Worm (Caenorhabditis elegans): ENCODE measurements around the gene sluh-7.
A peak's percentile ranks its signal among the peaks of the same experiment; 100 is the strongest.
"Not testable (repeated sequence)": the region's sequence is repeated elsewhere in the genome, so short reads cannot be mapped to it uniquely, and the experiment has no call there.

The sluh-7 gene

DNA sequence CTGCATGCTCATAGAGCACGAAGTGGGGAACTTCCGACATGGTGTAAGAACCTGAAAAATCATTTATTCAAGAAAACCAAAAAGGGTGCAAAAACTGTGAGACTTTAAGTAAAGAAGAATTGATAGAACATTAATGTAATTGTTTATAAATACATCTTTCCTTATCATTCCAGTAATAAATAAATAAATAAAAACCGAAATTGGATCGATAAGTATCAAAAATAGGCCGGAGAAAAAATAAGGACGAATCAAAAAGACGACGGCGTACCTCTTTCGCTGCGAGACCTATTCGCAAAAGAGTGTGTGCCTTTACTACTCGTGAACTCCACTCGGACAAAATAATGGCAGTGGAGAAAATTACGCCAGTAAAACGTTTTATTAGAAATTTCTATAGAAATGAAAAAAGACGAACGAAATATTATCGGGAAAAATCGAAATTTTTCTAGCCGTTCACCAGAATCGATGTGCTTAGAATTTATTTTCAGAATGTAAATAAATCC, 2.6 kb downstream of the sluh-7 start, which contains the start of gene nol-56 (continued):
- TF ChIP-seq T20F7.1 (GFP tag; optimal IDR thresholded peaks at IDR 0.05) = peak; percentile 77

DNA sequence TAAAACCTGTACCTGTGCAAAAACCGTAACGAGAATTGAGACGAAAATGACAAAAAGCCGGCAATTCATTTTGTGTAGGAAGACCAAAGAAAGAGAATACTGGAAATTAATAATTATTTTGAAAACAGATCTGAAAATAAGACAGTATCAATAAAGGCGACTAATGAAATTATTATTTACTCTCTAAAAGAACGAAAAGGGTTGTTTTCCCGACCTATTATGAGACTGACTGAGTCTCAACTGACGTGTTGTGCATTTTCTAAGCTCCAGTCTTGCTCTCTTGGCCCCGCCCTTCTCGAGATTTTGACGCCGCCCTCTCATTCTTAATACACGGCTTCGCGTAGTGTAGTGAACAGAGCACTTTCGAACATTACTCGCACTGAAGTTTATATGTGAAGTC, 5.6 kb downstream of the sluh-7 start, which contains the start of gene K07C5.9:
Gene K07C5.9, minus strand, starts transcription at position 101 of the 400 bp plus-strand sequence.
- 0 out of 2 replicates have a peak, but pooled peaks have one; percentile 10 for TF ChIP-seq lin-38 (GFP tag; IDR thresholded peaks at IDR 0.05)
- TF ChIP-seq mes-2 (tag; optimal IDR thresholded peaks at IDR 0.05; ENCODE audit: poor library complexity, severe bottlenecking) = peak; percentile 8
- no peak for TF ChIP-seq daf-16 (GFP tag; optimal IDR thresholded peaks at IDR 0.05)
- TF ChIP-seq daf-16 (tag; optimal IDR thresholded peaks at IDR 0.05) = peak; percentile 25
- no peak for TF ChIP-seq spr-3 (GFP tag; optimal IDR thresholded peaks at IDR 0.05)
- TF ChIP-seq saeg-2 (GFP tag; IDR thresholded peaks at IDR 0.05) = no peak
- TF ChIP-seq dmd-6 (GFP tag; IDR thresholded peaks at IDR 0.05) = no peak

DNA sequence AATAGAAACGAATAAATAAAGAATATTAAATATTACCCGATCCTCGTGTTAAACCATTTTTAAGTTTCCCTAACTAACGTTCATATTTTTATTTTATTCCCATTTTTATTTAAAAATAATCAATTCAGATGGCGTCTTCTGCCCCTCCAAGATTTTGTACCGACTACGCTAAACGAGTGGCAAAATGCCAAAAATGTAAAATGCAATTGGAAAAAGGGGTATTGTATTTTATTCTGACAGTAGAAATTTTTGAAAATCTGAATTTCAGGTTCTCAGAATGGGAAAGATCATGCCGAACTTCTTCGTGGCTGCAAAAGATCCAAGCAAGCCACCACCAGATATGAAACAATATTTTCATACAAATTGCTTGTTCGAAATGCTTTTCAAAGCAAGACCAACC, 12.7 kb downstream of the sluh-7 start, which contains the start of gene K07C5.3:
Gene K07C5.3, plus strand, starts transcription at position 129 of the 400 bp plus-strand sequence.
- peak; percentile 27; the same call in 1 of the 2 replicates for TF ChIP-seq lin-38 (GFP tag; IDR thresholded peaks at IDR 0.05)
- TF ChIP-seq vab-7 (GFP tag; IDR thresholded peaks at IDR 0.05) = peak; percentile 12; the same call in 1 of the 2 replicates
- TF ChIP-seq snpc-4 (tag; optimal IDR thresholded peaks at IDR 0.05) = no peak
- no peak for TF ChIP-seq dve-1 (tag; optimal IDR thresholded peaks at IDR 0.05; ENCODE audit: insufficient read depth)
- TF ChIP-seq fos-1 (tag; optimal IDR thresholded peaks at IDR 0.05) = no peak
- TF ChIP-seq zfp-2 (tag; optimal IDR thresholded peaks at IDR 0.05) = no peak
- no peak for TF ChIP-seq mep-1 (tag; optimal IDR thresholded peaks at IDR 0.05)
- TF ChIP-seq aha-1 (tag) = no peak
- no peak for TF ChIP-seq ceh-28 (tag; optimal IDR thresholded peaks at IDR 0.05)
- no peak for TF ChIP-seq daf-16 (GFP tag; optimal IDR thresholded peaks at IDR 0.05)
- no peak for TF ChIP-seq daf-16 (tag; optimal IDR thresholded peaks at IDR 0.05)
- TF ChIP-seq hif-1 (tag; optimal IDR thresholded peaks at IDR 0.05) = no peak
- no peak for TF ChIP-seq nhr-10 (tag; optimal IDR thresholded peaks at IDR 0.05)

DNA sequence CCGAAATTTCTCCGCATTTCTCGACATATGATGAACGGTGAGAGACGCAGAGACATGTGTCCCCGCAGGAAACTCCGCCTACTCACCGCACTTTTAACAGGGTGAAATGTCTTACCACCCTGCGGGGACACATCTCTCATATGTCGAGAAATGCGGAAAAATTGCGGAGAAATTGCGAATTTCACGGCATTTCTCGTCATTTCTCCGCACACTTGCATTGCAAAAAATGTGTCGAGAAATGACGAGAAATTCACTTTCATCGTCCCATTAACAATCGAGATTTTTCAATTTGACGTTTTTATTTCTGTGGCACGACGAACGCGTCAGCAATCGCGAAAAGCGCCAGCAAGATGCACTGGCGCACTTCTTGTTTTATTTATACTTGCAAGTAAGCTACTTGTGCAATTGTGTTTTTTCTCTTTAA, 13.7 kb downstream of the sluh-7 start, which contains the start of gene K07C5.13:
Gene K07C5.13, plus strand, starts transcription at position 151 of the 424 bp plus-strand sequence.
- peak; percentile 89 for TF ChIP-seq mdt-29 (GFP tag; IDR thresholded peaks at IDR 0.05)
- TF ChIP-seq tra-1 (GFP tag; IDR thresholded peaks at IDR 0.05) = peak; percentile 94
- 0 out of 2 replicates have a peak, but pooled peaks have one; percentile 46 for TF ChIP-seq lim-7 (GFP tag; IDR thresholded peaks at IDR 0.05)
- TF ChIP-seq mes-2 (tag; optimal IDR thresholded peaks at IDR 0.05; ENCODE audit: poor library complexity, severe bottlenecking) = peak; percentile 78
- peak; percentile 72; the same call in 1 of the 2 replicates for TF ChIP-seq daf-19 (GFP tag; conservative IDR thresholded peaks at IDR 0.05)
- TF ChIP-seq madf-9 (GFP tag; conservative IDR thresholded peaks at IDR 0.05) = peak; percentile 84
- TF ChIP-seq aha-1 (tag) = peak; percentile 93
- peak in 1 of 2 experiments; percentile 21 for TF ChIP-seq lsy-2 (tag; optimal IDR thresholded peaks at IDR 0.05)
- peak; percentile 63 for TF ChIP-seq set-16 (GFP tag; IDR thresholded peaks at IDR 0.05)
- TF ChIP-seq lin-29 (GFP tag; IDR thresholded peaks at IDR 0.05) = peak; percentile 92
- TF ChIP-seq zfp-3 (GFP tag; conservative IDR thresholded peaks at IDR 0.05) = peak; percentile 93
- peak; percentile 55 for TF ChIP-seq F10B5.3 (tag; optimal IDR thresholded peaks at IDR 0.05)
- TF ChIP-seq spr-1 (tag; optimal IDR thresholded peaks at IDR 0.05) = peak; percentile 71
- TF ChIP-seq Y48G9A.11 (GFP tag; IDR thresholded peaks at IDR 0.05) = peak; percentile 89
- peak; percentile 32 for TF ChIP-seq mep-1 (tag; optimal IDR thresholded peaks at IDR 0.05)
- TF ChIP-seq nhr-6 (tag; optimal IDR thresholded peaks at IDR 0.05) = peak; percentile 0
- 0 out of 2 replicates have a peak, but pooled peaks have one; percentile 23 for TF ChIP-seq zip-11 (GFP tag; IDR thresholded peaks at IDR 0.05)
- TF ChIP-seq nhr-48 (tag; optimal IDR thresholded peaks at IDR 0.05) = peak; percentile 95
- peak; percentile 67 for TF ChIP-seq F37D6.2 (tag; optimal IDR thresholded peaks at IDR 0.05)
- peak; percentile 80 for TF ChIP-seq rbr-2 (tag; optimal IDR thresholded peaks at IDR 0.05)
- peak in 1 of 2 experiments; percentile 51 for TF ChIP-seq daf-16 (GFP tag; optimal IDR thresholded peaks at IDR 0.05)
- TF ChIP-seq daf-16, pha-4 (tag; optimal IDR thresholded peaks at IDR 0.05): not testable (repeated sequence)
- TF ChIP-seq snpc-1.2 (GFP tag; IDR thresholded peaks at IDR 0.05) = peak; percentile 82
- TF ChIP-seq hmg-1.1 (GFP tag; IDR thresholded peaks at IDR 0.05) = peak; percentile 90
- peak; percentile 92 for TF ChIP-seq nhr-42 (GFP tag; IDR thresholded peaks at IDR 0.05)
- peak; percentile 78 for TF ChIP-seq F49E8.2 (tag; optimal IDR thresholded peaks at IDR 0.05; ENCODE audit: borderline replicate concordance)
- TF ChIP-seq T26A8.4 (GFP tag; IDR thresholded peaks at IDR 0.05) = peak; percentile 95
- peak; percentile 24; the same call in 1 of the 2 replicates for TF ChIP-seq nhr-41 (GFP tag; IDR thresholded peaks at IDR 0.05)
- peak; percentile 92 for TF ChIP-seq lin-38 (GFP tag; IDR thresholded peaks at IDR 0.05)
- peak; percentile 91 for TF ChIP-seq pha-4 (GFP tag; IDR thresholded peaks at IDR 0.05)

Measured in whole organism, L4 larva.